Worm (Caenorhabditis elegans) whole organism, late embryonic: ENCODE measurements around the gene nhr-166.

Experiments used
- ama-1 ChIP-seq: fragments of 150-350 bp; optimal IDR thresholded peaks from 2 replicates; lab custom pipeline; 2014
- ceh-6 ChIP-seq: fragments of 200-800 bp; sonication (Bioruptor generic); optimal IDR thresholded peaks from 2 replicates; lab custom pipeline; 2018; ENCODE audit warnings: mild to moderate bottlenecking, missing genetic modification characterization, missing compliant biosample characterization
- dve-1 ChIP-seq: sonication (generic microtip); optimal IDR thresholded peaks from 2 replicates; lab custom pipeline; 2017; ENCODE audit warnings: antibody characterized with exemption, mild to moderate bottlenecking, missing genetic modification characterization, missing compliant biosample characterization
- ets-4 ChIP-seq: sonication (generic microtip); optimal IDR thresholded peaks from 2 replicates; lab custom pipeline; 2016; ENCODE audit warnings: missing genetic modification characterization, missing compliant biosample characterization
- hlh-30 ChIP-seq: sonication (generic microtip); optimal IDR thresholded peaks from 2 replicates; lab custom pipeline; 2017; ENCODE audit warnings: antibody characterized with exemption, missing genetic modification characterization, missing compliant biosample characterization; ENCODE audit not compliant: insufficient read depth
- nhr-11 ChIP-seq: fragments of 150-350 bp; optimal IDR thresholded peaks from 2 replicates; lab custom pipeline; 2014; ENCODE audit warnings: missing biosample characterization, missing genetic modification characterization
- sox-4 ChIP-seq: sonication (generic microtip); optimal IDR thresholded peaks from 2 replicates; lab custom pipeline; 2017; ENCODE audit warnings: mild to moderate bottlenecking, missing genetic modification characterization, inconsistent platforms, missing compliant biosample characterization

- TF ChIP-seq dve-1 (no peak), nhr-11 (no peak), ceh-6 (no peak), sox-4 (no peak), hlh-30 (tag; lab: Kevin White, UChicago) (no peak), ets-4 (tag; lab: Kevin White, UChicago) (no peak), ama-1 (lab: Kevin White, UChicago) (no peak)
Measured at ce11 chrII:3927943-3928393, 47.9 kb downstream of the nhr-166 start, which contains the start of gene plpp-1.1.
